Worm (Caenorhabditis elegans): ENCODE measurements around the gene W07B8.4.

DNA sequence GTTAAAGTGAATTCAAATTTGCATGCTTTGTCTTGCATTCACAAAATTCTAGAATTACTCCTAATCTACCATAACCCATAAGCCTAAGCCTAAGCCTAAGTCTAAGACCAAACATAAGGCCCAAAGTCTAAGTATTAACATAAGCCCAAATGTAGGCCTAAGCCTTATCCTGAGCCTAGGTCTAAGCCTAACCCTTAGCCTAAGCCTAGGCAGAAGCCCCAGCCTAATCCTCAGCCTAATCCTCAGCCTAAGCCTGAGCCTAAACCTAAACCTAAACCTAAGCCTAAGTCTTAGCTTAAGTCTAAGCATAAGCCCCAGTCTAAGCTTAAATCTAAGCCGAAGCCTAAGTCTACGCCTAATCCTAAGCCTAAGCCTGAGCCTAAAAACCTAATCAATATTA is 38.9 kb upstream of the W07B8.4 start:
- TF ChIP-seq ets-7 (tag; optimal IDR thresholded peaks at IDR 0.05) = no peak
- TF ChIP-seq ama-1 (optimal IDR thresholded peaks at IDR 0.05) = no peak
- TF ChIP-seq hmbx-1 (tag; optimal IDR thresholded peaks at IDR 0.05) = no peak
- no peak for TF ChIP-seq hnd-1 (tag; optimal IDR thresholded peaks at IDR 0.05)
- no peak for TF ChIP-seq aly-1 (tag; optimal IDR thresholded peaks at IDR 0.05)
- peak; percentile 86 for TF ChIP-seq ceh-36 (tag; optimal IDR thresholded peaks at IDR 0.05)
- no peak for TF ChIP-seq tbx-11 (GFP tag; IDR thresholded peaks at IDR 0.05)
- TF ChIP-seq pes-1 (GFP tag; IDR thresholded peaks at IDR 0.05) = no peak
- TF ChIP-seq sea-1 (GFP tag; conservative IDR thresholded peaks at IDR 0.05) = no peak

Measured in whole organism, early embryonic.